Worm (Caenorhabditis elegans) whole organism, L3 larva: ENCODE results near the gene C05D12.1.

Source experiments
- ZK546.5 ChIP-seq: sonication (generic microtip); optimal IDR thresholded peaks from 2 replicates; lab custom pipeline; 2017; ENCODE audit warnings: missing biosample characterization, missing genetic modification characterization
- ceh-16 ChIP-seq: sonication (generic microtip); optimal IDR thresholded peaks from 2 replicates; lab custom pipeline; 2017; ENCODE audit warnings: missing biosample characterization, missing genetic modification characterization
- ceh-28 ChIP-seq: fragments of 150-350 bp; optimal IDR thresholded peaks from 2 replicates; lab custom pipeline; 2014; ENCODE audit warnings: missing biosample characterization, missing genetic modification reagents, missing genetic modification characterization
- ceh-82 ChIP-seq: fragments of 150-350 bp; optimal IDR thresholded peaks from 2 replicates; lab custom pipeline; 2014; ENCODE audit warnings: missing biosample characterization, missing genetic modification characterization
- ceh-9 ChIP-seq: sonication (generic microtip); optimal IDR thresholded peaks from 2 replicates; lab custom pipeline; 2018; ENCODE audit warnings: missing biosample characterization, missing genetic modification characterization
- egl-27 ChIP-seq: sonication (generic microtip); optimal IDR thresholded peaks from 4 replicates; lab custom pipeline; 2017; ENCODE audit warnings: missing biosample characterization, missing genetic modification reagents, missing genetic modification characterization
- elt-2 ChIP-seq: sonication (generic microtip); optimal IDR thresholded peaks from 2 replicates; lab custom pipeline; 2016; ENCODE audit warnings: missing genetic modification reagents, mild to moderate bottlenecking, missing genetic modification characterization, missing compliant biosample characterization
- elt-3 ChIP-seq, 3 experiments: fragments of 150-350 bp in 1 of 3; sonication (generic microtip) in 2 of 3; optimal IDR thresholded peaks; 2 replicates in 2 of 3; 4 replicates in 1 of 3; lab custom pipeline; 2014 to 2017; ENCODE audit warnings: missing biosample characterization in 3 of 3, missing genetic modification characterization in 3 of 3
- eor-1 ChIP-seq, 2 experiments: fragments of 150-350 bp; optimal IDR thresholded peaks; 2 replicates each; lab custom pipeline; 2014 to 2018; ENCODE audit warnings: missing biosample characterization in 2 of 2, missing genetic modification characterization in 2 of 2
- fkh-10 ChIP-seq: sonication (generic microtip); optimal IDR thresholded peaks from 2 replicates; lab custom pipeline; 2017; ENCODE audit warnings: missing biosample characterization, missing genetic modification reagents, missing genetic modification characterization
- jun-1 ChIP-seq: fragments of 150-350 bp; optimal IDR thresholded peaks from 2 replicates; lab custom pipeline; 2014; ENCODE audit warnings: missing biosample characterization, missing genetic modification reagents, missing genetic modification characterization
- lin-15B ChIP-seq: fragments of 150-350 bp; optimal IDR thresholded peaks from 2 replicates; lab custom pipeline; 2014; ENCODE audit warnings: missing biosample characterization, missing genetic modification characterization
- lin-39 ChIP-seq: fragments of 150-350 bp; optimal IDR thresholded peaks from 2 replicates; lab custom pipeline; 2018; ENCODE audit warnings: missing biosample characterization, missing genetic modification reagents, missing genetic modification characterization
- mdl-1 ChIP-seq: fragments of 150-350 bp; optimal IDR thresholded peaks from 2 replicates; lab custom pipeline; 2014; ENCODE audit warnings: missing biosample characterization, missing genetic modification characterization
- nhr-11 ChIP-seq: fragments of 150-350 bp; optimal IDR thresholded peaks from 2 replicates; lab custom pipeline; 2014; ENCODE audit warnings: missing biosample characterization, missing genetic modification characterization
- nhr-237 ChIP-seq: fragments of 150-350 bp; optimal IDR thresholded peaks from 2 replicates; lab custom pipeline; 2014; ENCODE audit warnings: missing biosample characterization, missing genetic modification characterization
- pha-4 ChIP-seq: fragments of 150-350 bp; optimal IDR thresholded peaks from 2 replicates; lab custom pipeline; 2014; ENCODE audit warnings: missing biosample characterization, missing genetic modification reagents, missing genetic modification characterization
- pqm-1 ChIP-seq: fragments of 150-350 bp; optimal IDR thresholded peaks from 2 replicates; lab custom pipeline; 2017; ENCODE audit warnings: missing biosample characterization, missing genetic modification characterization, inconsistent platforms
- skn-1 ChIP-seq: fragments of 150-350 bp; optimal IDR thresholded peaks from 2 replicates; lab custom pipeline; 2014; ENCODE audit warnings: missing biosample characterization, missing genetic modification characterization
- tbx-2 ChIP-seq: sonication (generic microtip); optimal IDR thresholded peaks from 2 replicates; lab custom pipeline; 2016; ENCODE audit warnings: mild to moderate bottlenecking, missing genetic modification characterization, missing compliant biosample characterization
- unc-39 ChIP-seq: sonication (generic microtip); optimal IDR thresholded peaks from 4 replicates; lab custom pipeline; 2017; ENCODE audit warnings: missing biosample characterization, missing genetic modification characterization
- unc-62 ChIP-seq: fragments of 150-350 bp; sonication (generic microtip); optimal IDR thresholded peaks from 4 replicates; lab custom pipeline; 2014; ENCODE audit warnings: missing biosample characterization, missing genetic modification reagents, missing genetic modification characterization
- zag-1 ChIP-seq: fragments of 150-350 bp; optimal IDR thresholded peaks from 2 replicates; lab custom pipeline; 2014; ENCODE audit warnings: missing biosample characterization, missing genetic modification characterization
- ztf-4 ChIP-seq: fragments of 150-350 bp; optimal IDR thresholded peaks from 2 replicates; lab custom pipeline; 2014; ENCODE audit warnings: missing biosample characterization, missing genetic modification characterization

C05D12.1 gene

ce11 chrII:11433942-11434341, 18.4 kb upstream of the C05D12.1 start, which contains the start of gene C05D12.5:
Gene C05D12.5 (plus strand): TSS chrII:11434242.
- TF ChIP-seq tbx-2 (tag; lab: Kevin White, UChicago) (no peak), nhr-11 (tag; lab: Kevin White, UChicago) (no peak), unc-62 (GFP tag; lab: Kevin White, UChicago) (no peak), lin-15B (tag; lab: Kevin White, UChicago) (no peak), ZK546.5 (tag; lab: Kevin White, UChicago) (no peak), ztf-4 (tag; lab: Kevin White, UChicago) (no peak), ceh-28 (tag; lab: Kevin White, UChicago) (no peak), ceh-82 (tag; lab: Kevin White, UChicago) (no peak), ceh-9 (tag; lab: Kevin White, UChicago) (no peak), jun-1 (tag; lab: Kevin White, UChicago) (no peak)

DNA sequence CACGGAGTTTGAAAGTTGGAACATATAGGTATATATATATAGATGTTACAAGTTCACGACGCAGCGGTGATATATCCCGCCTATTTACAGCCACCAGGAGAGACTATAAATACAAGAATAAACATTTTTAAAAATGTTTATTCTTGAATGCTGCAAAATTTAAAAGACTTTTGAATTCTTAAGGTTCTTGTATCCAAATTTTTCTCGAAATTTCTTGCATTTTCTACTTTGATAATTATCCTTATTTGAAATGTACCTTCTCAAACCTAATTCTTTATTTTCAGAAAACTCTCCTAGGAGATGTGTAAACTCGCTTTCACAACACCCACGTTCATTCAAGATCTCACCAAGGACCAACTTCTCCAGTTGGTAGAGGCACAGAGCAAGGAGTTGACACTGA, 16.0 kb upstream of the C05D12.1 start, which contains the start of gene C05D12.4:
Gene C05D12.4 (plus strand): TSS at position 301 of the 400 bp plus-strand sequence.
- no peak for TF ChIP-seq lin-39 (tag; lab: Kevin White, UChicago)

DNA sequence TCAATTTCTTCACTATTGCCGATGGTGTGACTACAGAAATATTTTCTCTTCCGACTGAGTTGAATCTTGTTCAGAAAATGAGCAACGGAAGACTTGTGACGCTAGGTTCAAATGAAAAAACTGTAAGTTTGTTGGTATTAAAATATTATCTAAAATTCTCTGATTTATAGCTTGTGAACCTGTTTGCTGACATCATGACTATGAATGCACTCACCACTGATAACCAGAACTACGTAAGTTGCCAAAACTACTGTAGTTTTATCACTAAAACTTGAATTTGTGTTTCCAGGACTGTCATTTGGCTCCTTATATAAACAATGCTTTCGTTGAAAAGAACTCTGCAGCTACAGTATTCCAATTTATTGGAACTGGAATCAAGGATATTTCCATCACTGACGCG, 13.0 kb upstream of the C05D12.1 start:
- no peak for TF ChIP-seq egl-27 (tag; lab: Kevin White, UChicago)
- TF ChIP-seq unc-39 (tag; lab: Kevin White, UChicago) = no peak
- TF ChIP-seq nhr-11 (tag; lab: Kevin White, UChicago) = no peak
- TF ChIP-seq pqm-1 (tag; lab: Kevin White, UChicago) = peak; percentile 33
- peak; percentile 53 for TF ChIP-seq elt-2
- no peak for TF ChIP-seq ceh-28 (tag; lab: Kevin White, UChicago)
- TF ChIP-seq skn-1 (tag; lab: Kevin White, UChicago) = no peak
- no peak for TF ChIP-seq fkh-10 (GFP tag; lab: Kevin White, UChicago)
- TF ChIP-seq, all 47 proteins: peak for 2

DNA sequence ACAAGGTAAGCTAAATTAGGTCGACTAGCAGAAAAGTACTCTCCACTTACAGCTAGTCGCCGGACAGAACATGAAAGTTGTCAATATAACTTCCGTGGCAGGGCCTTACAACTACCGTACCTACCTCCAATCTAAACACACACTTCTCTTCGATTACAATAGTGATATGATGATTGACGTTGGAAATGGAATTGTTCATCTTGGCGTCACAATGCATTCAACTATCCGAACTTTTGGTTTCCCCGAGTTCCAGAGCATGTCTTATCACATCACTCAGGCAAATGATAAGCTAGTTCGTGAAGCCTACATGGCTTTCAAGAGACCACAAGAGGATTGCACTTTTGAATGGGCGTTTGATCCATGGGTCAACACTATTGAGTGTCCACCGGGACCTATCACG, 11.8 kb upstream of the C05D12.1 start:
- TF ChIP-seq pqm-1 (tag; lab: Kevin White, UChicago) (peak; percentile 1), unc-39 (tag; lab: Kevin White, UChicago) (no peak), elt-2 (peak; percentile 56), pha-4 (tag; lab: Kevin White, UChicago) (no peak)
- TF ChIP-seq, all 47 proteins: peak for 2

DNA sequence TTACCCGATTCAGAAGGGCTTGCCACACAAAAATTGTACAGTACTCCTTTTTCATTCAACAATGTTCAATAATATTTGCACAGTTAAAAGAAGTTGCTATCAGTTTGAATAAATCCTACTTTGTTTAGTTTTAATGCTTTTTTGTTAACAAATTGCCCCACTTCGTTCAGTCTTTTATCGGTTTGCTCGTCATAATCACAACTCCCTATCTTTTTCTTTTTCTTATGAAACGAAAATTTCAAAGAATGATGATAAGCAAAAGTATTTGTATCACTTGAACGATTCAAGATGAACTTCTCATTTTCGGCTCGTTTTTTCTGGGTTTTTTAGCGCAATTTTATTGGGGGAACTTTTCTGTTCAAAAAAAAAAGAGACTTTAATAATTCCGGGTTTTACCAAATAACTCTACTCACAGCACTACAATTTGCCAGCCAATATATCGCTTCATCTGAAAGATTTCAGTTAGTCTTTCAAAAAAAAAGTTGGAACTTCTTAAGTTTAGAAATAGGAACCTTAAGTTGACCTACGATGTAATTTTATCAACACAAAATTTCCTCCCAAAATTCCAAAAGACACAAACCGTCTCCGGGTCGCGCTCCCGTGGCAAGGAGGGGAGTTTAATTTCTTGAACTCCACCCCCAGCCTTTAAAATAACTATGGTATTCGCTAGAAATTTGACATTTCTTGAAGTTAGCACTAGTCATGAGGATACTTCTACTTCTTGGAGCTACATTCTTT, 9.2 kb upstream of the C05D12.1 start, which contains the start of gene C05D12.3:
Gene C05D12.3 (plus strand): TSS at position 688 of the 738 bp plus-strand sequence.
- TF ChIP-seq elt-3 (tag; optimal IDR thresholded peaks at IDR 0.05; lab: Kevin White, UChicago) (no peak), lin-39 (tag; lab: Kevin White, UChicago) (no peak), elt-2 (peak; percentile 79), zag-1 (no peak), ceh-16 (tag; lab: Kevin White, UChicago) (no peak), pha-4 (tag; lab: Kevin White, UChicago) (peak; percentile 24), pqm-1 (tag; lab: Kevin White, UChicago) (peak; percentile 45), eor-1 (tag; optimal IDR thresholded peaks at IDR 0.05; lab: Kevin White, UChicago) (no peak)

ce11 chrII:11424032-11424431, 8.5 kb upstream of the C05D12.1 start:
- TF ChIP-seq egl-27 (tag; lab: Kevin White, UChicago) (no peak), ceh-16 (tag; lab: Kevin White, UChicago) (no peak), pqm-1 (tag; lab: Kevin White, UChicago) (peak; percentile 51), elt-2 (peak; percentile 32), nhr-237 (tag; lab: Kevin White, UChicago) (no peak)

ce11 chrII:11418476-11418875, 2.9 kb upstream of the C05D12.1 start:
- peak; percentile 68 for TF ChIP-seq pha-4 (tag; lab: Kevin White, UChicago)
- TF ChIP-seq jun-1 (tag; lab: Kevin White, UChicago) = peak; percentile 7
- no peak for TF ChIP-seq mdl-1 (tag; lab: Kevin White, UChicago)
- TF ChIP-seq nhr-11 (tag; lab: Kevin White, UChicago) = no peak
- peak; percentile 88 for TF ChIP-seq pqm-1 (tag; lab: Kevin White, UChicago)
- TF ChIP-seq lin-15B (tag; lab: Kevin White, UChicago) = no peak
- peak; percentile 80 for TF ChIP-seq elt-2
- TF ChIP-seq fkh-10 (GFP tag; lab: Kevin White, UChicago) = no peak
